Worm (Caenorhabditis elegans): ENCODE measurements around the gene Y32H12A.6.

The Y32H12A.6 gene

ce11 chrIII:5407588-5407987, 25.6 kb upstream of the Y32H12A.6 start, which contains the start of gene W03A5.1:
Gene W03A5.1, plus strand, starts transcription at chrIII:5407888.
- no peak for TF ChIP-seq fax-1 (tag; optimal IDR thresholded peaks at IDR 0.05)
- no peak for TF ChIP-seq ahr-1 (tag; optimal IDR thresholded peaks at IDR 0.05)
- no peak for TF ChIP-seq che-1 (tag; optimal IDR thresholded peaks at IDR 0.05)
- TF ChIP-seq Y22D7AL.16 (tag; optimal IDR thresholded peaks at IDR 0.05): no peak

- TF ChIP-seq unc-3 (GFP tag; conservative IDR thresholded peaks at IDR 0.05) (no peak), unc-3 (tag; optimal IDR thresholded peaks at IDR 0.05) (no peak), ets-4 (tag; optimal IDR thresholded peaks at IDR 0.05) (no peak), fax-1 (tag; optimal IDR thresholded peaks at IDR 0.05) (no peak), ref-2 (tag; optimal IDR thresholded peaks at IDR 0.05) (no peak)
Observed at ce11 chrIII:5407060-5407459, 25.1 kb upstream of the Y32H12A.6 start.

ce11 chrIII:5406314-5406713, 24.3 kb upstream of the Y32H12A.6 start:
- no peak for TF ChIP-seq nhr-11 (tag; optimal IDR thresholded peaks at IDR 0.05)
- TF ChIP-seq F13H6.1 (tag; optimal IDR thresholded peaks at IDR 0.05): no peak
- TF ChIP-seq unc-42 (tag; optimal IDR thresholded peaks at IDR 0.05): no peak
- no peak for TF ChIP-seq unc-86 (tag; optimal IDR thresholded peaks at IDR 0.05)
- TF ChIP-seq fkh-10 (GFP tag; optimal IDR thresholded peaks at IDR 0.05): no peak
- no peak for TF ChIP-seq ztf-16 (tag; optimal IDR thresholded peaks at IDR 0.05)
- no peak for TF ChIP-seq ceh-22 (tag; optimal IDR thresholded peaks at IDR 0.05)
- no peak for TF ChIP-seq Y22D7AL.16 (tag; optimal IDR thresholded peaks at IDR 0.05)
- TF ChIP-seq che-1 (tag; optimal IDR thresholded peaks at IDR 0.05): no peak
- TF ChIP-seq mec-3 (tag; optimal IDR thresholded peaks at IDR 0.05; ENCODE audit: borderline replicate concordance): no peak
- TF ChIP-seq hlh-15 (tag; optimal IDR thresholded peaks at IDR 0.05): no peak
- no peak for TF ChIP-seq pqm-1 (tag; optimal IDR thresholded peaks at IDR 0.05)
- TF ChIP-seq pha-2 (tag; optimal IDR thresholded peaks at IDR 0.05): no peak
- no peak for TF ChIP-seq odd-2 (tag; optimal IDR thresholded peaks at IDR 0.05)
- no peak for TF ChIP-seq ceh-31 (tag; optimal IDR thresholded peaks at IDR 0.05)
- TF ChIP-seq sox-2 (GFP tag; IDR thresholded peaks at IDR 0.05): no peak
- TF ChIP-seq npax-4 (tag; optimal IDR thresholded peaks at IDR 0.05): no peak

ce11 chrIII:5405628-5406084, 23.7 kb upstream of the Y32H12A.6 start, which contains the start of the genes W03A5.2 and Y32H12A.8:
Gene W03A5.2, plus strand, starts transcription at chrIII:5406034.
Gene Y32H12A.8, minus strand, starts transcription at chrIII:5406037.
- TF ChIP-seq nhr-232 (tag; optimal IDR thresholded peaks at IDR 0.05) (no peak), nfya-1 (tag; optimal IDR thresholded peaks at IDR 0.05) (peak; percentile 41), ref-2 (tag; optimal IDR thresholded peaks at IDR 0.05) (no peak)

- TF ChIP-seq ceh-34 (tag; optimal IDR thresholded peaks at IDR 0.05) (no peak), pat-9 (tag; optimal IDR thresholded peaks at IDR 0.05) (no peak), ceh-9 (tag; optimal IDR thresholded peaks at IDR 0.05) (no peak), K09A11.1 (tag; optimal IDR thresholded peaks at IDR 0.05; ENCODE audit: insufficient read depth) (no peak), fax-1 (tag; optimal IDR thresholded peaks at IDR 0.05) (no peak), ets-4 (tag; optimal IDR thresholded peaks at IDR 0.05) (no peak), hlh-6 (tag; optimal IDR thresholded peaks at IDR 0.05) (no peak), ceh-31 (tag; optimal IDR thresholded peaks at IDR 0.05) (no peak), T23F11.4 (GFP tag; optimal IDR thresholded peaks at IDR 0.05) (no peak), dmd-4 (tag; optimal IDR thresholded peaks at IDR 0.05; ENCODE audit: borderline replicate concordance) (no peak), hlh-13 (GFP tag; optimal IDR thresholded peaks at IDR 0.05) (no peak), ztf-16 (tag; optimal IDR thresholded peaks at IDR 0.05) (no peak), unc-55 (GFP tag; optimal IDR thresholded peaks at IDR 0.05) (no peak), pag-3 (tag; optimal IDR thresholded peaks at IDR 0.05; ENCODE audit: borderline replicate concordance) (no peak)
Observed at ce11 chrIII:5404998-5405397, 23.0 kb upstream of the Y32H12A.6 start.

All from whole organism, late embryonic.